Fruit fly (Drosophila melanogaster) whole organism, embryonic: ENCODE measurements around the gene Kr-h1.

Source experiments
- Adf1 ChIP-seq: fragments of 200-800 bp; sonication (Bioruptor generic); IDR thresholded peaks from 2 replicates; pipeline ENCODE4 v1.3.6; 2022; ENCODE audit warnings: missing biosample characterization, missing genetic modification characterization
- CG10366 ChIP-seq: fragments of 200-800 bp; sonication (Bioruptor generic); IDR thresholded peaks from 2 replicates; pipeline ENCODE4 v1.3.6; 2022; ENCODE audit warnings: missing biosample characterization, missing genetic modification characterization
- CG12155 ChIP-seq: fragments of 200-800 bp; sonication (Bioruptor generic); optimal IDR thresholded peaks from 3 replicates; lab custom pipeline; 2016; ENCODE audit warnings: missing biosample characterization, missing genetic modification characterization
- CG12744 ChIP-seq: fragments of 200-800 bp; sonication (Bioruptor generic); optimal IDR thresholded peaks from 2 replicates; lab custom pipeline; 2016; ENCODE audit warnings: missing biosample characterization, missing genetic modification characterization
- CG12769 ChIP-seq: fragments of 200-800 bp; sonication (Bioruptor generic); optimal IDR thresholded peaks from 2 replicates; lab custom pipeline; 2019; ENCODE audit warnings: missing biosample characterization, mild to moderate bottlenecking, missing genetic modification characterization, moderate library complexity
- CG15269 ChIP-seq: fragments of 200-800 bp; sonication (Bioruptor generic); optimal IDR thresholded peaks from 2 replicates; lab custom pipeline; 2018; ENCODE audit warnings: missing biosample characterization, mild to moderate bottlenecking, missing genetic modification characterization, moderate library complexity
- CG15696 ChIP-seq: fragments of 200-800 bp; sonication (Bioruptor generic); optimal IDR thresholded peaks from 2 replicates; lab custom pipeline; 2019; ENCODE audit warnings: missing biosample characterization, mild to moderate bottlenecking, missing genetic modification characterization, moderate library complexity
- CG16779 ChIP-seq: fragments of 200-800 bp; sonication (Bioruptor generic); IDR thresholded peaks from 2 replicates; pipeline ENCODE4 v1.3.6; 2022; ENCODE audit warnings: missing biosample characterization, missing genetic modification characterization
- CG18476 ChIP-seq: fragments of 200-800 bp; sonication (Bioruptor generic); optimal IDR thresholded peaks from 2 replicates; lab custom pipeline; 2016; ENCODE audit warnings: missing biosample characterization, mild to moderate bottlenecking, missing genetic modification characterization
- CG18599 ChIP-seq: fragments of 200-800 bp; sonication (Bioruptor generic); optimal IDR thresholded peaks from 3 replicates; lab custom pipeline; 2017; ENCODE audit warnings: missing biosample characterization, missing genetic modification characterization, mild to moderate bottlenecking, moderate library complexity, missing genetic modification reagents
- CG18619 ChIP-seq: fragments of 200-800 bp; sonication (Bioruptor generic); optimal IDR thresholded peaks from 3 replicates; lab custom pipeline; 2017; ENCODE audit warnings: missing biosample characterization, mild to moderate bottlenecking, missing genetic modification characterization
- CG2889 ChIP-seq: fragments of 200-800 bp; sonication (Bioruptor generic); IDR thresholded peaks from 3 replicates; pipeline ENCODE4 v1.3.6; 2022; ENCODE audit warnings: missing biosample characterization, missing genetic modification characterization
- CG32767 ChIP-seq: fragments of 200-800 bp; sonication (Bioruptor generic); IDR thresholded peaks from 2 replicates; pipeline ENCODE4 v1.3.6; 2022; ENCODE audit warnings: missing biosample characterization, missing genetic modification characterization
- CG34224 ChIP-seq: fragments of 200-800 bp; sonication (Bioruptor generic); IDR thresholded peaks from 3 replicates; pipeline ENCODE4 v1.3.6; 2022; ENCODE audit warnings: missing biosample characterization, missing genetic modification characterization; ENCODE audit not compliant: partially characterized antibody
- CG4282 ChIP-seq: fragments of 200-800 bp; sonication (Bioruptor generic); optimal IDR thresholded peaks from 2 replicates; lab custom pipeline; 2016; ENCODE audit warnings: missing biosample characterization, missing genetic modification characterization
- CG7987 ChIP-seq: fragments of 200-800 bp; sonication (Bioruptor generic); optimal IDR thresholded peaks from 2 replicates; lab custom pipeline; 2018; ENCODE audit warnings: missing biosample characterization, mild to moderate bottlenecking, missing genetic modification characterization, moderate library complexity
- CG8290 ChIP-seq, 3 experiments: fragments of 200-800 bp; sonication (Bioruptor generic); optimal IDR thresholded peaks; 2 replicates each; lab custom pipeline; 2016 to 2019; ENCODE audit warnings: missing biosample characterization in 3 of 3, missing genetic modification characterization in 3 of 3, mild to moderate bottlenecking in 2 of 3, moderate library complexity in 1 of 3
- CHES-1-like ChIP-seq: fragments of 200-800 bp; sonication (Bioruptor generic); optimal IDR thresholded peaks from 2 replicates; lab custom pipeline; 2016; ENCODE audit warnings: missing biosample characterization, missing genetic modification characterization
- Dad ChIP-seq: fragments of 200-800 bp; sonication (Bioruptor generic); optimal IDR thresholded peaks from 3 replicates; lab custom pipeline; 2016; ENCODE audit warnings: missing biosample characterization, missing genetic modification characterization
- Deaf1 ChIP-seq: fragments of 200-800 bp; optimal IDR thresholded peaks from 3 replicates; lab custom pipeline; 2019; ENCODE audit warnings: missing biosample characterization, mild to moderate bottlenecking, missing genetic modification characterization, moderate library complexity
- Doc2 ChIP-seq: fragments of 200-800 bp; sonication (Bioruptor generic); IDR thresholded peaks from 2 replicates; pipeline ENCODE4 v1.3.6; 2022; ENCODE audit warnings: missing biosample characterization, missing genetic modification characterization
- Fer1 ChIP-seq: fragments of 200-800 bp; sonication (Bioruptor generic); optimal IDR thresholded peaks from 2 replicates; lab custom pipeline; 2017; ENCODE audit warnings: missing biosample characterization, mild to moderate bottlenecking, missing genetic modification characterization
- Gug ChIP-seq: fragments of 200-800 bp; sonication (Bioruptor generic); IDR thresholded peaks from 4 replicates; pipeline ENCODE4 v1.3.6; 2022; ENCODE audit warnings: missing biosample characterization, missing genetic modification characterization
- Hand ChIP-seq: fragments of 200-800 bp; sonication (Bioruptor generic); optimal IDR thresholded peaks from 2 replicates; lab custom pipeline; 2017; ENCODE audit warnings: mild to moderate bottlenecking, missing biosample characterization, missing genetic modification reagents, missing genetic modification characterization
- Nf-YB ChIP-seq: fragments of 200-800 bp; sonication (Bioruptor generic); optimal IDR thresholded peaks from 3 replicates; lab custom pipeline; 2019; ENCODE audit warnings: missing biosample characterization, mild to moderate bottlenecking, missing genetic modification characterization, moderate library complexity
- Rfx ChIP-seq: fragments of 200-800 bp; sonication (Bioruptor generic); IDR thresholded peaks from 2 replicates; pipeline ENCODE4 v1.3.6; 2022; ENCODE audit warnings: missing biosample characterization, missing genetic modification characterization
- Rx ChIP-seq: fragments of 200-800 bp; sonication (Bioruptor generic); IDR thresholded peaks from 2 replicates; pipeline ENCODE4 v1.3.6; 2022; ENCODE audit warnings: missing biosample characterization, missing genetic modification characterization
- amos ChIP-seq: fragments of 200-800 bp; sonication (Bioruptor generic); IDR thresholded peaks from 2 replicates; pipeline ENCODE4 v1.3.6; 2022; ENCODE audit warnings: missing biosample characterization, missing genetic modification characterization; ENCODE audit not compliant: partially characterized antibody
- bbx ChIP-seq: fragments of 200-800 bp; sonication (Bioruptor generic); IDR thresholded peaks from 2 replicates; pipeline ENCODE4 v1.3.6; 2022; ENCODE audit warnings: missing biosample characterization, missing genetic modification characterization; ENCODE audit not compliant: partially characterized antibody
- cad ChIP-seq: fragments of >200 bp; optimal IDR thresholded peaks from 2 replicates; lab custom pipeline; 2017; ENCODE audit warnings: missing biosample characterization, missing genetic modification characterization
- cg ChIP-seq: fragments of 200-800 bp; sonication (Bioruptor generic); optimal IDR thresholded peaks from 3 replicates; lab custom pipeline; 2019; ENCODE audit warnings: missing biosample characterization, mild to moderate bottlenecking, missing genetic modification characterization, moderate library complexity
- chinmo ChIP-seq: fragments of 200-800 bp; sonication (Bioruptor generic); IDR thresholded peaks from 4 replicates; pipeline ENCODE4 v1.3.6; 2022; ENCODE audit warnings: missing biosample characterization, missing genetic modification characterization; ENCODE audit not compliant: partially characterized antibody
- chm ChIP-seq: fragments of 200-800 bp; sonication (Bioruptor generic); IDR thresholded peaks from 2 replicates; pipeline ENCODE4 v1.3.6; 2022; ENCODE audit warnings: missing biosample characterization, missing genetic modification characterization
- crp ChIP-seq, 2 experiments: fragments of 200-800 bp; sonication (Bioruptor generic); optimal IDR thresholded peaks; 2 replicates in 1 of 2; 3 replicates in 1 of 2; lab custom pipeline; 2017; ENCODE audit warnings: missing biosample characterization in 2 of 2, missing genetic modification characterization in 2 of 2, mild to moderate bottlenecking in 1 of 2, moderate library complexity in 1 of 2
- dimm ChIP-seq: fragments of 200-800 bp; sonication (Bioruptor generic); IDR thresholded peaks from 2 replicates; pipeline ENCODE4 v1.3.6; 2022; ENCODE audit warnings: missing biosample characterization, missing genetic modification characterization
- dpn ChIP-seq, 2 experiments: fragments of 200-800 bp; sonication (Bioruptor generic); optimal IDR thresholded peaks; 3 replicates each; lab custom pipeline; 2016; ENCODE audit warnings: missing biosample characterization in 2 of 2, missing genetic modification characterization in 2 of 2
- fd96Cb ChIP-seq: fragments of 200-800 bp; sonication (Bioruptor generic); optimal IDR thresholded peaks from 2 replicates; lab custom pipeline; 2018; ENCODE audit warnings: missing biosample characterization, mild to moderate bottlenecking, missing genetic modification characterization, moderate library complexity
- fru ChIP-seq: fragments of >200 bp; optimal IDR thresholded peaks from 2 replicates; lab custom pipeline; 2017
- ftz-f1 ChIP-seq: fragments of 200-800 bp; sonication (Bioruptor generic); optimal IDR thresholded peaks from 2 replicates; lab custom pipeline; 2016; ENCODE audit warnings: missing biosample characterization, missing genetic modification characterization
- insv ChIP-seq, 2 experiments: fragments of 200-800 bp; sonication (Bioruptor generic); optimal IDR thresholded peaks; 3 replicates each; lab custom pipeline; 2016 to 2018; ENCODE audit warnings: missing biosample characterization in 2 of 2, missing genetic modification characterization in 2 of 2
- lbe ChIP-seq: fragments of 200-800 bp; sonication (Bioruptor generic); optimal IDR thresholded peaks from 2 replicates; lab custom pipeline; 2016; ENCODE audit warnings: missing biosample characterization, mild to moderate bottlenecking, missing genetic modification characterization
- luna ChIP-seq: fragments of 200-800 bp; sonication (Bioruptor generic); optimal IDR thresholded peaks from 2 replicates; lab custom pipeline; 2016; ENCODE audit warnings: missing biosample characterization, missing genetic modification characterization
- mirr ChIP-seq: fragments of 200-800 bp; sonication (Bioruptor generic); optimal IDR thresholded peaks from 3 replicates; lab custom pipeline; 2018; ENCODE audit warnings: missing biosample characterization, mild to moderate bottlenecking, missing genetic modification characterization
- rib ChIP-seq: fragments of 200-800 bp; sonication (Bioruptor generic); IDR thresholded peaks from 2 replicates; pipeline ENCODE4 v1.3.6; 2022; ENCODE audit warnings: missing biosample characterization, missing genetic modification characterization
- sc ChIP-seq, 3 experiments: fragments of >200 bp in 2 of 3; fragments of 200-800 bp in 1 of 3; sonication (Bioruptor generic) in 1 of 3; optimal IDR thresholded peaks; 2 replicates in 2 of 3; 3 replicates in 1 of 3; lab custom pipeline; 2017; ENCODE audit warnings: mild to moderate bottlenecking in 1 of 3, missing biosample characterization in 1 of 3, missing genetic modification characterization in 1 of 3, missing genetic modification reagents in 1 of 3
- sens ChIP-seq: fragments of 200-800 bp; sonication (Bioruptor generic); peaks from one replicate; lab custom pipeline; 2016; ENCODE audit warnings: missing biosample characterization, missing genetic modification characterization
- so ChIP-seq: fragments of 200-800 bp; sonication (Bioruptor generic); IDR thresholded peaks from 3 replicates; pipeline ENCODE4 v1.3.6; 2022; ENCODE audit warnings: missing biosample characterization, missing genetic modification characterization
- sug ChIP-seq: fragments of 200-800 bp; optimal IDR thresholded peaks from 2 replicates; lab custom pipeline; 2019; ENCODE audit warnings: missing biosample characterization, mild to moderate bottlenecking, missing genetic modification characterization, moderate library complexity
- toy ChIP-seq: fragments of 200-800 bp; sonication (Bioruptor generic); IDR thresholded peaks from 2 replicates; pipeline ENCODE4 v1.3.6; 2022; ENCODE audit warnings: missing biosample characterization, missing genetic modification characterization
- twi ChIP-seq: fragments of 200-800 bp; optimal IDR thresholded peaks from 2 replicates; lab custom pipeline; 2019; ENCODE audit warnings: missing biosample characterization, mild to moderate bottlenecking, missing genetic modification characterization, moderate library complexity

The Kr-h1 gene

dm6 chr2L:6082157-6082645 lies at the start of gene Kr-h1:
Gene Kr-h1 (plus strand): TSS chr2L:6082603.
- no peak for TF ChIP-seq dpn (GFP tag; optimal IDR thresholded peaks at IDR 0.05; lab: Kevin White, UChicago)
- no peak for TF ChIP-seq Fer1
- TF ChIP-seq Adf1 (GFP tag; lab: Robert Waterston, UW) = peak; percentile 100
- TF ChIP-seq CG7987 (GFP tag; lab: Kevin White, UChicago) = no peak
- no peak for TF ChIP-seq insv (GFP tag; optimal IDR thresholded peaks at IDR 0.05; lab: Kevin White, UChicago)
- TF ChIP-seq lbe (GFP tag; lab: Kevin White, UChicago) = no peak
- TF ChIP-seq CG2889 = no peak
- TF ChIP-seq CG16779 (GFP tag; lab: Robert Waterston, UW) = no peak
- TF ChIP-seq luna = no peak
- no peak for TF ChIP-seq bbx (GFP tag; lab: Robert Waterston, UW)
- 0 out of 2 replicates have a peak, but pooled peaks have one; percentile 17 for TF ChIP-seq Rfx
- TF ChIP-seq CG15696 (tag; lab: Kevin White, UChicago) = no peak
- peak; percentile 75 for TF ChIP-seq sug (tag; lab: Kevin White, UChicago)
- TF ChIP-seq cg (GFP tag; lab: Kevin White, UChicago) = peak; percentile 67
- TF ChIP-seq CG10366 (GFP tag; lab: Robert Waterston, UW) = no peak
- peak; percentile 54 for TF ChIP-seq mirr (GFP tag; lab: Kevin White, UChicago)
- no peak for TF ChIP-seq CG18476 (GFP tag; lab: Kevin White, UChicago)
- peak; percentile 39; the same call in 1 of the 3 replicates for TF ChIP-seq CG34224 (GFP tag; lab: Robert Waterston, UW)
- no peak for TF ChIP-seq CG12744 (GFP tag; lab: Kevin White, UChicago)
- no peak for TF ChIP-seq crp (GFP tag; optimal IDR thresholded peaks at IDR 0.05; lab: Kevin White, UChicago)
- peak; percentile 96 for TF ChIP-seq chinmo (GFP tag; lab: Robert Waterston, UW)
- no peak for TF ChIP-seq twi (tag; lab: Kevin White, UChicago)
- TF ChIP-seq CHES-1-like = no peak
- TF ChIP-seq CG4282 (GFP tag; lab: Kevin White, UChicago) = no peak
- no peak for TF ChIP-seq Rx (GFP tag; lab: Robert Waterston, UW)
- no peak for TF ChIP-seq Gug (GFP tag; lab: Robert Waterston, UW)
- no peak for TF ChIP-seq CG18599 (GFP tag; lab: Kevin White, UChicago)
- 0 out of 2 replicates have a peak, but pooled peaks have one; percentile 44 for TF ChIP-seq chm (GFP tag; lab: Robert Waterston, UW)
- peak; percentile 72 for TF ChIP-seq CG12155 (GFP tag; lab: Kevin White, UChicago)
- TF ChIP-seq amos = peak; percentile 27; the same call in 1 of the 2 replicates
- no peak for TF ChIP-seq Nf-YB (GFP tag; lab: Kevin White, UChicago)
- no peak for TF ChIP-seq sens (GFP tag; lab: Kevin White, UChicago)
- no peak for TF ChIP-seq fd96Cb (tag; lab: Kevin White, UChicago)
- TF ChIP-seq cad (GFP tag; lab: Kevin White, UChicago) = no peak
- TF ChIP-seq Deaf1 = peak; percentile 3
- no peak for TF ChIP-seq Dad (GFP tag; lab: Kevin White, UChicago)
- no peak for TF ChIP-seq CG8290 (GFP tag; optimal IDR thresholded peaks at IDR 0.05; lab: Kevin White, UChicago)
- TF ChIP-seq CG8290 (tag; optimal IDR thresholded peaks at IDR 0.05; lab: Kevin White, UChicago) = no peak
- no peak for TF ChIP-seq dimm (GFP tag; lab: Robert Waterston, UW)
- no peak for TF ChIP-seq fru (lab: Kevin White, UChicago)
- no peak for TF ChIP-seq toy (GFP tag; lab: Robert Waterston, UW)
- TF ChIP-seq Doc2 (GFP tag; lab: Robert Waterston, UW) = no peak
- no peak for TF ChIP-seq CG18619
- TF ChIP-seq sc (optimal IDR thresholded peaks at IDR 0.05; lab: Kevin White, UChicago) = no peak
- TF ChIP-seq sc (GFP tag; optimal IDR thresholded peaks at IDR 0.05; lab: Kevin White, UChicago) = no peak
- TF ChIP-seq ftz-f1 = peak; percentile 44
- TF ChIP-seq CG12769 = peak; percentile 11
- peak; percentile 85 for TF ChIP-seq rib
- no peak for TF ChIP-seq Hand (GFP tag; lab: Kevin White, UChicago)
- 0 out of 3 replicates have a peak, but pooled peaks have one; percentile 35 for TF ChIP-seq so (GFP tag; lab: Robert Waterston, UW)
- TF ChIP-seq CG32767 (GFP tag; lab: Robert Waterston, UW) = no peak
- no peak for TF ChIP-seq CG15269 (tag; lab: Kevin White, UChicago)
